Fruit fly (Drosophila melanogaster): Measurements from ENCODE around the gene CG12093.

Gene CG12093

dm6 chr3L:2798463-2798993 lies 24.7 kb upstream of the CG12093 start:
- TF ChIP-seq CG34376 (GFP tag; optimal IDR thresholded peaks at IDR 0.05) = no peak
- no peak for TF ChIP-seq CG13775 (GFP tag; optimal IDR thresholded peaks at IDR 0.05)
- TF ChIP-seq CG9215 (GFP tag; IDR thresholded peaks at IDR 0.05) = no peak
- no peak for TF ChIP-seq ind (GFP tag; optimal IDR thresholded peaks at IDR 0.05)
- TF ChIP-seq Fer3 (tag; optimal IDR thresholded peaks at IDR 0.05) = no peak
- peak; percentile 79 for TF ChIP-seq CG17568 (GFP tag; optimal IDR thresholded peaks at IDR 0.05)
- TF ChIP-seq CG12659 (GFP tag; optimal IDR thresholded peaks at IDR 0.05) = peak; percentile 0
- peak; percentile 47 for TF ChIP-seq repo (GFP tag; optimal IDR thresholded peaks at IDR 0.05)
- no peak for TF ChIP-seq Rfx (GFP tag; IDR thresholded peaks at IDR 0.05)
- no peak for TF ChIP-seq abd-A (tag; optimal IDR thresholded peaks at IDR 0.05)
- TF ChIP-seq nau (GFP tag; optimal IDR thresholded peaks at IDR 0.05) = no peak
- no peak for TF ChIP-seq D (optimal IDR thresholded peaks at IDR 0.05)
- TF ChIP-seq D (GFP tag; optimal IDR thresholded peaks at IDR 0.05) = peak; percentile 52
- no peak for TF ChIP-seq Hmr (GFP tag; optimal IDR thresholded peaks at IDR 0.05)
- peak; percentile 55 for TF ChIP-seq CG1603 (tag; optimal IDR thresholded peaks at IDR 0.05)
- no peak for TF ChIP-seq slou (GFP tag; optimal IDR thresholded peaks at IDR 0.05)
- no peak; the same call in none of the 2 replicates for TF ChIP-seq onecut (GFP tag; IDR thresholded peaks at IDR 0.05)
- TF ChIP-seq pzg (GFP tag; optimal IDR thresholded peaks at IDR 0.05) = no peak
- TF ChIP-seq Hr78 (GFP tag; optimal IDR thresholded peaks at IDR 0.05) = peak in 1 of 2 experiments; percentile 19
- no peak for TF ChIP-seq lov (optimal IDR thresholded peaks at IDR 0.05)
- peak; percentile 27; the same call in 1 of the 3 replicates for TF ChIP-seq lov (GFP tag; IDR thresholded peaks at IDR 0.05)
- no peak for TF ChIP-seq CG4617 (GFP tag; optimal IDR thresholded peaks at IDR 0.05; ENCODE audit: borderline replicate concordance)
- no peak for TF ChIP-seq CG11085 (GFP tag; IDR thresholded peaks at IDR 0.05)
- no peak for TF ChIP-seq Usf (GFP tag; optimal IDR thresholded peaks at IDR 0.05)
- peak; percentile 37 for TF ChIP-seq CG10462 (GFP tag; optimal IDR thresholded peaks at IDR 0.05)
- peak; percentile 54 for TF ChIP-seq CG8924 (tag; optimal IDR thresholded peaks at IDR 0.05)
- no peak for TF ChIP-seq Atf6 (GFP tag; IDR thresholded peaks at IDR 0.05)
- TF ChIP-seq ac (GFP tag; optimal IDR thresholded peaks at IDR 0.05) = peak; percentile 76
- no peak for TF ChIP-seq bbx (GFP tag; IDR thresholded peaks at IDR 0.05; ENCODE audit: partially characterized antibody)
- peak; percentile 73 for TF ChIP-seq CG15696 (tag; optimal IDR thresholded peaks at IDR 0.05)
- no peak for TF ChIP-seq CG15073 (GFP tag; optimal IDR thresholded peaks at IDR 0.05)
- no peak for TF ChIP-seq mam (GFP tag; optimal IDR thresholded peaks at IDR 0.05)
- TF ChIP-seq Hand (GFP tag; optimal IDR thresholded peaks at IDR 0.05) = no peak
- peak; percentile 36; the same call in 1 of the 3 replicates for TF ChIP-seq CG11456 (GFP tag; IDR thresholded peaks at IDR 0.05)
- TF ChIP-seq wek (GFP tag; optimal IDR thresholded peaks at IDR 0.05) = peak; percentile 68
- 0 out of 2 replicates have a peak, but pooled peaks have one; percentile 17 for TF ChIP-seq CG6689 (GFP tag; IDR thresholded peaks at IDR 0.05)
- peak; percentile 37 for TF ChIP-seq CG15011 (GFP tag; optimal IDR thresholded peaks at IDR 0.05)
- TF ChIP-seq HLH54F (GFP tag; optimal IDR thresholded peaks at IDR 0.05) = no peak
- no peak for TF ChIP-seq CG6654 (GFP tag; optimal IDR thresholded peaks at IDR 0.05)
- no peak for TF ChIP-seq CG18764 (GFP tag; optimal IDR thresholded peaks at IDR 0.05)
- no peak for TF ChIP-seq aop (GFP tag; IDR thresholded peaks at IDR 0.05)
- TF ChIP-seq gro (GFP tag; optimal IDR thresholded peaks at IDR 0.05) = no peak
- TF ChIP-seq kah (GFP tag; optimal IDR thresholded peaks at IDR 0.05) = peak; percentile 14
- TF ChIP-seq BEAF-32 (GFP tag; optimal IDR thresholded peaks at IDR 0.05) = no peak
- no peak for TF ChIP-seq ranshi (GFP tag; IDR thresholded peaks at IDR 0.05)
- TF ChIP-seq CG17912 (GFP tag; optimal IDR thresholded peaks at IDR 0.05) = peak; percentile 54
- peak; percentile 29 for TF ChIP-seq CG1233 (GFP tag; optimal IDR thresholded peaks at IDR 0.05)
- peak; percentile 8 for TF ChIP-seq CG10209 (GFP tag; optimal IDR thresholded peaks at IDR 0.05)
- TF ChIP-seq crp (GFP tag; optimal IDR thresholded peaks at IDR 0.05) = no peak
- no peak for TF ChIP-seq CG18599 (GFP tag; optimal IDR thresholded peaks at IDR 0.05)
